Fruit fly (Drosophila melanogaster) whole organism, embryonic: Measurements from ENCODE around the gene CG15550.

ENCODE experiments used
- ATbp ChIP-seq: fragments of 200-800 bp; sonication (Bioruptor generic); optimal IDR thresholded peaks from 2 replicates; lab custom pipeline; 2017; ENCODE audit warnings: missing biosample characterization, mild to moderate bottlenecking, missing genetic modification characterization, missing genetic modification reagents
- B-H2 ChIP-seq: fragments of 200-800 bp; sonication (Bioruptor generic); optimal IDR thresholded peaks from 2 replicates; lab custom pipeline; 2018; ENCODE audit warnings: missing biosample characterization, mild to moderate bottlenecking, missing genetic modification characterization
- Bdp1 ChIP-seq: fragments of 200-800 bp; sonication (Bioruptor generic); optimal IDR thresholded peaks from 3 replicates; lab custom pipeline; 2016; ENCODE audit warnings: missing biosample characterization, missing genetic modification characterization
- CG10147 ChIP-seq: fragments of 200-800 bp; sonication (Bioruptor generic); optimal IDR thresholded peaks from 2 replicates; lab custom pipeline; 2019; ENCODE audit warnings: missing biosample characterization, mild to moderate bottlenecking, missing genetic modification characterization, moderate library complexity
- CG11456 ChIP-seq: fragments of 200-800 bp; sonication (Bioruptor generic); IDR thresholded peaks from 3 replicates; pipeline ENCODE4 v1.3.6; 2022; ENCODE audit warnings: missing biosample characterization, missing genetic modification characterization
- CG11560 ChIP-seq: fragments of 200-800 bp; sonication (Bioruptor generic); IDR thresholded peaks from 3 replicates; pipeline ENCODE4 v1.3.6; 2022; ENCODE audit warnings: missing biosample characterization, missing genetic modification characterization
- CG13775 ChIP-seq: fragments of 200-800 bp; sonication (Bioruptor generic); optimal IDR thresholded peaks from 3 replicates; lab custom pipeline; 2017; ENCODE audit warnings: missing biosample characterization, mild to moderate bottlenecking, missing genetic modification characterization
- CG16779 ChIP-seq: fragments of 200-800 bp; sonication (Bioruptor generic); IDR thresholded peaks from 2 replicates; pipeline ENCODE4 v1.3.6; 2022; ENCODE audit warnings: missing biosample characterization, missing genetic modification characterization
- CG16813 ChIP-seq: fragments of 200-800 bp; sonication (Bioruptor generic); IDR thresholded peaks from 3 replicates; pipeline ENCODE4 v1.3.6; 2022; ENCODE audit warnings: missing biosample characterization, missing genetic modification characterization; ENCODE audit not compliant: partially characterized antibody
- CG17361 ChIP-seq: fragments of 200-800 bp; sonication (Bioruptor generic); IDR thresholded peaks from 3 replicates; pipeline ENCODE4 v1.3.6; 2022; ENCODE audit warnings: missing biosample characterization, missing genetic modification characterization
- CG2712 ChIP-seq: fragments of 200-800 bp; optimal IDR thresholded peaks from 3 replicates; lab custom pipeline; 2019; ENCODE audit warnings: missing biosample characterization, mild to moderate bottlenecking, missing genetic modification characterization, moderate library complexity
- CG3065 ChIP-seq: fragments of 200-800 bp; sonication (Bioruptor generic); optimal IDR thresholded peaks from 2 replicates; lab custom pipeline; 2016; ENCODE audit warnings: missing biosample characterization, missing genetic modification characterization
- CG34376 ChIP-seq: fragments of 200-800 bp; sonication (Bioruptor generic); optimal IDR thresholded peaks from 2 replicates; lab custom pipeline; 2018; ENCODE audit warnings: missing biosample characterization, mild to moderate bottlenecking, missing genetic modification characterization
- CG34422 ChIP-seq: fragments of 200-800 bp; sonication (Bioruptor generic); IDR thresholded peaks from 3 replicates; pipeline ENCODE4 v1.3.6; 2022; ENCODE audit warnings: missing biosample characterization, missing genetic modification characterization
- CG4424 ChIP-seq: fragments of 200-800 bp; sonication (Bioruptor generic); optimal IDR thresholded peaks from 3 replicates; lab custom pipeline; 2016; ENCODE audit warnings: missing biosample characterization, missing genetic modification characterization
- CTCF ChIP-seq: fragments of 200-800 bp; sonication (Bioruptor generic); optimal IDR thresholded peaks from 2 replicates; lab custom pipeline; 2017; ENCODE audit warnings: missing biosample characterization, mild to moderate bottlenecking, missing genetic modification characterization, moderate library complexity
- D19A ChIP-seq: fragments of 200-800 bp; optimal IDR thresholded peaks from 3 replicates; lab custom pipeline; 2019; ENCODE audit warnings: missing biosample characterization, mild to moderate bottlenecking, missing genetic modification characterization, moderate library complexity
- Deaf1 ChIP-seq: fragments of 200-800 bp; optimal IDR thresholded peaks from 3 replicates; lab custom pipeline; 2019; ENCODE audit warnings: missing biosample characterization, mild to moderate bottlenecking, missing genetic modification characterization, moderate library complexity
- Dll ChIP-seq: fragments of 200-800 bp; sonication (Bioruptor generic); IDR thresholded peaks from 4 replicates; pipeline ENCODE4 v1.3.6; 2022; ENCODE audit warnings: missing biosample characterization, missing genetic modification characterization; ENCODE audit not compliant: partially characterized antibody
- Drgx ChIP-seq: fragments of 200-800 bp; sonication (Bioruptor generic); IDR thresholded peaks from 2 replicates; pipeline ENCODE4 v1.3.6; 2022; ENCODE audit warnings: missing biosample characterization, missing genetic modification characterization
- Fer1 ChIP-seq: fragments of 200-800 bp; sonication (Bioruptor generic); optimal IDR thresholded peaks from 2 replicates; lab custom pipeline; 2017; ENCODE audit warnings: missing biosample characterization, mild to moderate bottlenecking, missing genetic modification characterization
- Sox100B ChIP-seq: fragments of 200-800 bp; sonication (Bioruptor generic); optimal IDR thresholded peaks from 3 replicates; lab custom pipeline; 2018; ENCODE audit warnings: missing biosample characterization, mild to moderate bottlenecking, missing genetic modification characterization
- abd-A ChIP-seq: fragments of 200-800 bp; sonication (Bioruptor generic); optimal IDR thresholded peaks from 3 replicates; lab custom pipeline; 2019; ENCODE audit warnings: missing biosample characterization, mild to moderate bottlenecking, missing genetic modification characterization, moderate library complexity
- aop ChIP-seq: fragments of 200-800 bp; sonication (Bioruptor generic); IDR thresholded peaks from 2 replicates; pipeline ENCODE4 v1.3.6; 2022; ENCODE audit warnings: missing biosample characterization, missing genetic modification characterization
- ato ChIP-seq: fragments of 200-800 bp; sonication (Bioruptor generic); IDR thresholded peaks from 2 replicates; pipeline ENCODE4 v1.3.6; 2022; ENCODE audit warnings: missing biosample characterization, missing genetic modification characterization; ENCODE audit not compliant: partially characterized antibody
- cg ChIP-seq: fragments of 200-800 bp; sonication (Bioruptor generic); optimal IDR thresholded peaks from 3 replicates; lab custom pipeline; 2019; ENCODE audit warnings: missing biosample characterization, mild to moderate bottlenecking, missing genetic modification characterization, moderate library complexity
- chinmo ChIP-seq: fragments of 200-800 bp; sonication (Bioruptor generic); IDR thresholded peaks from 4 replicates; pipeline ENCODE4 v1.3.6; 2022; ENCODE audit warnings: missing biosample characterization, missing genetic modification characterization; ENCODE audit not compliant: partially characterized antibody
- ci ChIP-seq: fragments of 200-800 bp; sonication (Bioruptor generic); IDR thresholded peaks from 3 replicates; pipeline ENCODE4 v1.3.6; 2022; ENCODE audit warnings: missing biosample characterization, missing genetic modification characterization
- ems ChIP-seq: fragments of 200-800 bp; sonication (Bioruptor generic); optimal IDR thresholded peaks from 3 replicates; lab custom pipeline; 2016; ENCODE audit warnings: missing biosample characterization, missing genetic modification characterization
- fru ChIP-seq: fragments of >200 bp; optimal IDR thresholded peaks from 2 replicates; lab custom pipeline; 2017
- gem ChIP-seq: fragments of 200-800 bp; sonication (Bioruptor generic); optimal IDR thresholded peaks from 2 replicates; lab custom pipeline; 2019; ENCODE audit warnings: missing biosample characterization, mild to moderate bottlenecking, missing genetic modification characterization, moderate library complexity
- grn ChIP-seq: fragments of 200-800 bp; sonication (Bioruptor generic); optimal IDR thresholded peaks from 3 replicates; lab custom pipeline; 2017; ENCODE audit warnings: missing biosample characterization, missing genetic modification characterization
- insv ChIP-seq, 2 experiments: fragments of 200-800 bp; sonication (Bioruptor generic); optimal IDR thresholded peaks; 3 replicates each; lab custom pipeline; 2016 to 2018; ENCODE audit warnings: missing biosample characterization in 2 of 2, missing genetic modification characterization in 2 of 2
- jing ChIP-seq: fragments of 200-800 bp; sonication (Bioruptor generic); optimal IDR thresholded peaks from 2 replicates; lab custom pipeline; 2018; ENCODE audit warnings: missing biosample characterization, mild to moderate bottlenecking, missing genetic modification characterization
- lab ChIP-seq: fragments of 200-800 bp; sonication (Bioruptor generic); optimal IDR thresholded peaks from 3 replicates; lab custom pipeline; 2017; ENCODE audit warnings: missing biosample characterization, missing genetic modification characterization, mild to moderate bottlenecking, moderate library complexity, missing genetic modification reagents
- lmd ChIP-seq: fragments of 200-800 bp; sonication (Bioruptor generic); IDR thresholded peaks from 2 replicates; pipeline ENCODE4 v1.3.6; 2022; ENCODE audit warnings: missing biosample characterization, missing genetic modification characterization
- nerfin-2 ChIP-seq: fragments of 200-800 bp; sonication (Bioruptor generic); IDR thresholded peaks from 2 replicates; pipeline ENCODE4 v1.3.6; 2022; ENCODE audit warnings: missing biosample characterization, missing genetic modification characterization; ENCODE audit not compliant: partially characterized antibody
- pho ChIP-seq: fragments of 200-800 bp; sonication (Bioruptor generic); optimal IDR thresholded peaks from 2 replicates; lab custom pipeline; 2016; ENCODE audit warnings: missing biosample characterization, missing genetic modification characterization
- prd ChIP-seq, 3 experiments: fragments of >200 bp in 2 of 3; fragments of 200-800 bp in 1 of 3; sonication (Bioruptor generic) in 1 of 3; optimal IDR thresholded peaks in 2 of 3; IDR thresholded peaks in 1 of 3; 2 replicates in 2 of 3; 3 replicates in 1 of 3; pipeline versions ENCODE4 v1.3.6 to Lab custom; 2017 to 2022; ENCODE audit warnings: missing biosample characterization in 1 of 3, missing genetic modification characterization in 1 of 3
- sug ChIP-seq: fragments of 200-800 bp; optimal IDR thresholded peaks from 2 replicates; lab custom pipeline; 2019; ENCODE audit warnings: missing biosample characterization, mild to moderate bottlenecking, missing genetic modification characterization, moderate library complexity
- tll ChIP-seq, 2 experiments: fragments of 200-800 bp in 1 of 2; fragments of >200 bp in 1 of 2; sonication (Bioruptor generic) in 1 of 2; optimal IDR thresholded peaks; 2 replicates each; lab custom pipeline; 2017 to 2019; ENCODE audit warnings: missing biosample characterization in 2 of 2, missing genetic modification characterization in 2 of 2, mild to moderate bottlenecking in 1 of 2, moderate library complexity in 1 of 2
- trem ChIP-seq: fragments of 200-800 bp; optimal IDR thresholded peaks from 3 replicates; lab custom pipeline; 2019; ENCODE audit warnings: missing biosample characterization, mild to moderate bottlenecking, missing genetic modification characterization, moderate library complexity
- vnd ChIP-seq: fragments of 200-800 bp; sonication (Bioruptor generic); IDR thresholded peaks from 3 replicates; pipeline ENCODE4 v1.3.6; 2022; ENCODE audit warnings: missing biosample characterization, missing genetic modification characterization; ENCODE audit not compliant: partially characterized antibody

Gene CG15550

DNA sequence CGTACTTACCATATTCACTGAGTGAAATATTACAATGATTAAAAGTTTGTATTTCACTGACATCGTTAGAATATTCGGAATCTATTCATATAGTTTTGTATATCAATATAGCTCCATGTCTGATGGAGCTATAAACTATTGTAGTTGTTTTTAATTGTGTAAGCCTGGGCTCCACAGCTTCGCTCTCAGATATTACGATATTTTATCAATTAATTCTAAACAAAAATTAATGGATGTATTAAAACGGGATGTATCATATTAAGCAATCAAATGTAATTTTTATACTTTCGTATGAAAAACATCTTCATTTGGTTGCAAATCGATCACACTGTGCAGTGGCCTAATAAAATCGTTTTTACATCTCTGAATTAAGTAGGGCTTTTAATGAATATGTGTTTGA lies 34.8 kb downstream of the CG15550 start, which contains the start of gene CG33483 (continued):
- no peak for TF ChIP-seq CG17361 (GFP tag; lab: Robert Waterston, UW)
- TF ChIP-seq sug (tag; lab: Kevin White, UChicago) = no peak
- no peak for TF ChIP-seq aop (GFP tag; lab: Robert Waterston, UW)
- TF ChIP-seq CG16779 (GFP tag; lab: Robert Waterston, UW) = no peak
- TF ChIP-seq CG13775 = no peak

DNA sequence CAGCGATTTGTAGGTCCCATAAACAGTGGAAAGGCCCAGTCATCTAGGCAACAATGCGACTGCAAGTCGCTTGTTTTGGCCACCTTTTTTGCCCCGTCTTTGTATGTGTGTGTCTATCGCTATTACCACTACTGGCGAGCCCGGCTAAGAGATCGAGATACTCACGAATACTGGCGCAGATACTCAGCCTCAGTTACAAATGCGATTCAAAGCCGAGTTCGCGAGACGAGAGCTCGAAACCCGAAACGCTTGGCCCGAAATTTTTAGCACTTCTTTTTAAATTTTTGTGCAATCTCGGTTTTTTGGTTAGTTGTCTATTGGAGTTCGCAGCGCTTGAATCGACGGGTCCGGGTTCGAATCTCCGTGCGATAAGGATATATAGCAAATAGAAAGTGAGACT lies 43.2 kb downstream of the CG15550 start, which contains the start of gene Cyp4c3:
Gene Cyp4c3, plus strand, starts transcription at position 301 of the 400 bp plus-strand sequence.
- 0 out of 4 replicates have a peak, but pooled peaks have one; percentile 64 for TF ChIP-seq chinmo (GFP tag; lab: Robert Waterston, UW)
- no peak for TF ChIP-seq prd (optimal IDR thresholded peaks at IDR 0.05; lab: Kevin White, UChicago)
- no peak for TF ChIP-seq prd (GFP tag; IDR thresholded peaks at IDR 0.05; lab: Robert Waterston, UW)
- TF ChIP-seq cg = peak; percentile 20
- peak; percentile 44 for TF ChIP-seq Deaf1 (tag; lab: Kevin White, UChicago)
- TF ChIP-seq ems (GFP tag; lab: Kevin White, UChicago) = no peak

DNA sequence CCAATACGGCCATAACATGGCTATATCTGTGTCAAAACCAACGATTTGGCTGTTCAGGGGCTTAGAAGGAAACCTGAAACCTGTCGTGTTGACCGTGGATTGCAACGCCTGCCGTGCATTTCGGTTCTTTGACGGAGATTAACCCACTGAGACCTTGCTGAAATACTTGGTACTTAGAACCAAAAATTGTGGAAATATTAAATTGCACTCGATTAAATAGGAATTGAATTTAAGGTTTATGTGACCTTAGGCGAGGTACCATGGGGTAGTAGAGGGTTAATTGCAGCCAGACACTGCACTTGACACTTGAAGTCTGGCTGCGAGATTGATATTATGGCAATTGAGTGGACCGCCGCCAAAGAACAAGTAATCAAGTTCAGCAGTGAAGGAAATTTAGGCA lies 46.9 kb downstream of the CG15550 start:
- TF ChIP-seq Fer1 (GFP tag; lab: Kevin White, UChicago) (no peak), fru (lab: Kevin White, UChicago) (no peak), ato (GFP tag; lab: Robert Waterston, UW) (no peak), ci (0 out of 3 replicates have a peak, but pooled peaks have one; percentile 12), nerfin-2 (GFP tag; lab: Robert Waterston, UW) (no peak), CG4424 (GFP tag; lab: Kevin White, UChicago) (no peak), CG11456 (GFP tag; lab: Robert Waterston, UW) (0 out of 3 replicates have a peak, but pooled peaks have one; percentile 32), Drgx (GFP tag; lab: Robert Waterston, UW) (peak; percentile 67)

DNA sequence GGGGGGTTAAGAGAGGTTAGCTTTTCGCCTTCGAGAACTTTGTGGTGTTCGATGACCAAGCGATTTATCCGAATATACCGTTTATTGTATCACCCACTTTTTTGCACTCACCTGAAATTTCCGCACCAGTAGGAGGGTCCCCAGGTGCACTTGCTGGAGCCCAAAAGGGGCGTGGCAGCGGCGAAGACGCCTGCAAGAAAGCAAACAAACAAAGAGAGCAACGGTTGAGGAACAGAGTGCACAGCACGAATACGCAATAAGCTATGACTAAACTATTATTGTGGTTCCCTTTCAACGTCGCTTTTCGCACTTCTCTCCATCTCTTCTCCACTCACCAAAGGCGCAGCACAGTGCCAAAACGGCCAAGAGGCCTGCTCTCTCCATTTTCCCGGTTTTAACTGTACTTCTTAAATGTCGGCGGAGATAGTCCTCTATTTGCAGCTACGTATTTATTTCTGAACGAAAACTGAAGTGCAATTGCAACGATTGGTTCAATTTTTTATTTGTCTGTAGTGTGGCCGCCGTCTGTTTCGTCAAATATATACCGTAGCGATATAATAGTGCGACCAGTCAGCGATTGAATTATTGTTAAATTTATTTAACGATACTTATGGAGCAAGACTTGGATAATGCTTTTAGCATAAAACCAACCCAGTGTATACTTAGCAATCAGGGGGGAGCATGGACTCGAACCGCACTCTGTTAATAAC lies 48.2 kb downstream of the CG15550 start, which contains the start of gene Sap-r:
Gene Sap-r, minus strand, starts transcription at position 513 of the 710 bp plus-strand sequence.
- TF ChIP-seq CG17361 (GFP tag; lab: Robert Waterston, UW) (0 out of 3 replicates have a peak, but pooled peaks have one; percentile 15), lab (GFP tag; lab: Kevin White, UChicago) (peak; percentile 35), jing (no peak), pho (GFP tag; lab: Kevin White, UChicago) (peak; percentile 24), vnd (GFP tag; lab: Robert Waterston, UW) (peak; percentile 39; the same call in 1 of the 3 replicates), CG3065 (GFP tag; lab: Kevin White, UChicago) (peak; percentile 15), grn (GFP tag; lab: Kevin White, UChicago) (peak; percentile 18), gem (tag; lab: Kevin White, UChicago) (no peak), ATbp (GFP tag; lab: Kevin White, UChicago) (no peak), CG11560 (tag; lab: Robert Waterston, UW) (peak; percentile 77; the same call in 2 of the 3 replicates), lmd (GFP tag; lab: Robert Waterston, UW) (no peak), CG34422 (0 out of 3 replicates have a peak, but pooled peaks have one; percentile 12), Bdp1 (GFP tag; lab: Kevin White, UChicago) (no peak), trem (tag; lab: Kevin White, UChicago) (peak; percentile 71), insv (GFP tag; optimal IDR thresholded peaks at IDR 0.05; lab: Kevin White, UChicago) (peak in 1 of 2 experiments; percentile 46), tll (GFP tag; optimal IDR thresholded peaks at IDR 0.05; lab: Kevin White, UChicago) (no peak), D19A (no peak), CG34376 (GFP tag; lab: Kevin White, UChicago) (peak; percentile 8), CTCF (GFP tag; lab: Kevin White, UChicago) (peak; percentile 77), Fer1 (GFP tag; lab: Kevin White, UChicago) (peak; percentile 50), B-H2 (GFP tag; lab: Kevin White, UChicago) (peak; percentile 52), CG11456 (GFP tag; lab: Robert Waterston, UW) (no peak), CG2712 (tag; lab: Kevin White, UChicago) (peak; percentile 62), Sox100B (GFP tag; lab: Kevin White, UChicago) (no peak), CG10147 (GFP tag; lab: Kevin White, UChicago) (peak; percentile 23), CG16813 (peak; percentile 79), abd-A (peak; percentile 91), Dll (GFP tag; lab: Robert Waterston, UW) (peak; percentile 70)
